Worm (Caenorhabditis elegans): ENCODE measurements around the gene T07G12.3.

The T07G12.3 gene

ce11 chrIV:10533639-10534038 lies at the start of gene T07G12.3:
Gene T07G12.3, plus strand, starts transcription at chrIV:10533939.
- TF ChIP-seq nhr-77 (tag; optimal IDR thresholded peaks at IDR 0.05) (no peak), sma-3 (GFP tag; optimal IDR thresholded peaks at IDR 0.05) (no peak), sem-4 (tag; optimal IDR thresholded peaks at IDR 0.05) (no peak), R02D3.7 (tag; optimal IDR thresholded peaks at IDR 0.05) (no peak), fos-1 (tag; optimal IDR thresholded peaks at IDR 0.05) (no peak), skn-1 (tag; optimal IDR thresholded peaks at IDR 0.05) (no peak), gmeb-1 (tag; optimal IDR thresholded peaks at IDR 0.05) (no peak), ztf-1 (GFP tag; conservative IDR thresholded peaks at IDR 0.05) (no peak)

DNA sequence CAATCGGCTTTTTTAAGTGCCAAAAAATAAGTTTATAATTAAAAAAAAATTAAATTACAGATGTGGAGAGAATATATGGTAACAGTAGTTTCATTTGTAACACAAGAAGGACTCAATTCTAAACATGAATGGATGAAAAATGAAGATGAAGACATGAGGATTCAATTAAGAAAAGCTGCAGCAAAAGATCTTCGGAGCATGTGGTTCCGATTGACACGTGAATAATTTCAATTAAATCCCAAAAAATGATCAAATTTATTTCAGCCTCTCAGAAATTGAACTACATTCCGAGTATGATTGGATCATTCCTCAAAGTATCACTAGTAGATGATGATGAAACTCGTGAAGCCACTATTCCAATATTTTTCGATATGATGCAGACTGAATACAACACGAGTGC lies 44.3 kb upstream of the T07G12.3 start:
- TF ChIP-seq lsy-2 (tag; optimal IDR thresholded peaks at IDR 0.05) (no peak), Y55F3AM.14 (GFP tag; optimal IDR thresholded peaks at IDR 0.05) (no peak), dmd-4 (tag; optimal IDR thresholded peaks at IDR 0.05) (no peak), nhr-11 (tag; optimal IDR thresholded peaks at IDR 0.05) (no peak), ZK546.5 (tag; optimal IDR thresholded peaks at IDR 0.05) (no peak), nhr-25 (tag; optimal IDR thresholded peaks at IDR 0.05) (no peak), skn-1 (tag; optimal IDR thresholded peaks at IDR 0.05) (no peak), elt-1 (tag; optimal IDR thresholded peaks at IDR 0.05) (no peak), mdl-1 (tag; optimal IDR thresholded peaks at IDR 0.05) (no peak), peb-1 (tag; optimal IDR thresholded peaks at IDR 0.05) (no peak), zag-1 (tag; optimal IDR thresholded peaks at IDR 0.05) (no peak), ztf-1 (GFP tag; conservative IDR thresholded peaks at IDR 0.05) (no peak)

- TF ChIP-seq nhr-237 (tag; optimal IDR thresholded peaks at IDR 0.05) (no peak), nhr-23 (tag; optimal IDR thresholded peaks at IDR 0.05) (no peak), gmeb-1 (tag; optimal IDR thresholded peaks at IDR 0.05) (no peak), nhr-129 (tag; optimal IDR thresholded peaks at IDR 0.05) (no peak), ztf-11 (tag; optimal IDR thresholded peaks at IDR 0.05) (no peak), snpc-4 (tag; optimal IDR thresholded peaks at IDR 0.05) (no peak), skn-1 (tag; optimal IDR thresholded peaks at IDR 0.05) (no peak), blmp-1 (tag; optimal IDR thresholded peaks at IDR 0.05; ENCODE audit: insufficient read depth) (no peak), nhr-11 (tag; optimal IDR thresholded peaks at IDR 0.05) (no peak), lin-39 (tag; optimal IDR thresholded peaks at IDR 0.05) (no peak)
Measured at ce11 chrIV:10498401-10498800, 35.3 kb upstream of the T07G12.3 start.

DNA sequence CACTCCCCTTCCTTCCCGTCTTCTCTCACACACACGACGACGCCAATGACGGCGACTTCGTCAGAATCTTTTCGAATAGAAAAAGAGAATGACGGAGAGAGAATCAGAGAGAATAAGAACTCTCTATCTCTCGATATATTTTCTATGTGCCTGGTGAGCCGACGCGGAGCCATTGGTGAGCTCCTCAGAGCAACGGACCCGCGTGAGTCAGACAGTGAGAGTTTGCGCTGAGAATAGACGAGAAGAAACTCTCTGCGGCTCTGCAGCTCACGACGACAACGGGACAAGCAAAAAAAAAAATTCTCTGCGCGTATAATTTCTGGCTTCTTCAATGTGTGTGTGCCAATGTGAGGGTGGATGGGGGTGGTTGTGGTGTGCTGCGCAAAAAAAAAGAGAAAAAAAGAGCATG lies 33.8 kb upstream of the T07G12.3 start:
- TF ChIP-seq gmeb-1 (tag; optimal IDR thresholded peaks at IDR 0.05) (no peak), peb-1 (tag; optimal IDR thresholded peaks at IDR 0.05) (no peak), nhr-237 (tag; optimal IDR thresholded peaks at IDR 0.05) (no peak), mbf-1 (tag; optimal IDR thresholded peaks at IDR 0.05) (no peak), C34F6.9 (tag; optimal IDR thresholded peaks at IDR 0.05) (peak; percentile 82), ztf-11 (tag; optimal IDR thresholded peaks at IDR 0.05) (no peak), elt-1 (tag; optimal IDR thresholded peaks at IDR 0.05) (no peak), ceh-82 (tag; optimal IDR thresholded peaks at IDR 0.05) (no peak), R02D3.7 (tag; optimal IDR thresholded peaks at IDR 0.05) (no peak), lsy-2 (tag; optimal IDR thresholded peaks at IDR 0.05) (peak in 1 of 2 experiments; percentile 64), nhr-25 (tag; optimal IDR thresholded peaks at IDR 0.05) (no peak), lin-13 (GFP tag; optimal IDR thresholded peaks at IDR 0.05) (peak; percentile 38), sma-3 (GFP tag; optimal IDR thresholded peaks at IDR 0.05) (no peak), snpc-4 (tag; optimal IDR thresholded peaks at IDR 0.05) (no peak), nhr-21 (tag; optimal IDR thresholded peaks at IDR 0.05) (peak; percentile 19), nhr-6 (tag; optimal IDR thresholded peaks at IDR 0.05) (no peak), fos-1 (tag; optimal IDR thresholded peaks at IDR 0.05) (peak; percentile 49), ZK546.5 (tag; optimal IDR thresholded peaks at IDR 0.05) (no peak), unc-55 (GFP tag; optimal IDR thresholded peaks at IDR 0.05) (peak; percentile 94), ztf-4 (tag; optimal IDR thresholded peaks at IDR 0.05) (peak; percentile 54), crh-2 (tag; optimal IDR thresholded peaks at IDR 0.05) (peak; percentile 38), nhr-10 (tag; optimal IDR thresholded peaks at IDR 0.05) (no peak), ztf-1 (GFP tag; conservative IDR thresholded peaks at IDR 0.05) (no peak), egl-27 (tag; optimal IDR thresholded peaks at IDR 0.05) (peak; percentile 8), nhr-77 (tag; optimal IDR thresholded peaks at IDR 0.05) (no peak), nhr-11 (tag; optimal IDR thresholded peaks at IDR 0.05) (no peak), F13H6.1 (tag; optimal IDR thresholded peaks at IDR 0.05) (peak; percentile 76), mdl-1 (tag; optimal IDR thresholded peaks at IDR 0.05) (peak in 1 of 2 experiments; percentile 38), Y55F3AM.14 (GFP tag; optimal IDR thresholded peaks at IDR 0.05) (peak; percentile 19), skn-1 (tag; optimal IDR thresholded peaks at IDR 0.05) (no peak), ama-1 (optimal IDR thresholded peaks at IDR 0.05) (no peak), aly-2 (tag; optimal IDR thresholded peaks at IDR 0.05) (no peak), elt-3 (tag; optimal IDR thresholded peaks at IDR 0.05) (no peak), nhr-12 (tag; optimal IDR thresholded peaks at IDR 0.05) (no peak), nhr-23 (tag; optimal IDR thresholded peaks at IDR 0.05) (no peak), unc-39 (tag; optimal IDR thresholded peaks at IDR 0.05) (peak; percentile 48), lin-11 (tag; optimal IDR thresholded peaks at IDR 0.05) (peak; percentile 58), sem-4 (tag; optimal IDR thresholded peaks at IDR 0.05) (peak; percentile 31), nhr-129 (tag; optimal IDR thresholded peaks at IDR 0.05) (peak; percentile 55), dmd-4 (tag; optimal IDR thresholded peaks at IDR 0.05) (no peak), ceh-16 (tag; optimal IDR thresholded peaks at IDR 0.05) (no peak), blmp-1 (tag; optimal IDR thresholded peaks at IDR 0.05; ENCODE audit: insufficient read depth) (no peak), lin-39 (tag; optimal IDR thresholded peaks at IDR 0.05) (no peak), mab-5 (tag; optimal IDR thresholded peaks at IDR 0.05) (no peak)
